Fruit fly (Drosophila melanogaster) whole organism, wandering third instar larva: ENCODE data around the gene CG10859.

Experiments
- Abd-B ChIP-seq: fragments of >200 bp; optimal IDR thresholded peaks from 2 replicates; lab custom pipeline; 2017; ENCODE audit warnings: missing biosample characterization, missing genetic modification characterization
- CG32264 ChIP-seq: fragments of 200-800 bp; sonication (Bioruptor generic); optimal IDR thresholded peaks from 2 replicates; lab custom pipeline; 2016; ENCODE audit warnings: missing biosample characterization, missing genetic modification characterization
- CG9705 ChIP-seq: fragments of 200-800 bp; sonication (Bioruptor generic); optimal IDR thresholded peaks from 2 replicates; lab custom pipeline; 2018; ENCODE audit warnings: missing biosample characterization, mild to moderate bottlenecking, missing genetic modification characterization
- CrebA ChIP-seq: fragments of 200-800 bp; sonication (Bioruptor generic); optimal IDR thresholded peaks from 2 replicates; lab custom pipeline; 2016; ENCODE audit warnings: missing biosample characterization, mild to moderate bottlenecking, missing genetic modification characterization, borderline replicate concordance
- Dfd ChIP-seq: fragments of >200 bp; optimal IDR thresholded peaks from 2 replicates; lab custom pipeline; 2017; ENCODE audit warnings: missing biosample characterization, missing genetic modification characterization
- Dif ChIP-seq: fragments of 200-275, 200-300 bp; sonication (Bioruptor generic); optimal IDR thresholded peaks from 2 replicates; lab custom pipeline; 2018; ENCODE audit warnings: missing biosample characterization, missing genetic modification characterization; ENCODE audit not compliant: partially characterized antibody
- HLH106 ChIP-seq: fragments of 200-800 bp; optimal IDR thresholded peaks from 3 replicates; lab custom pipeline; 2019; ENCODE audit warnings: missing biosample characterization, mild to moderate bottlenecking, missing genetic modification characterization, moderate library complexity
- Hnf4 ChIP-seq: fragments of 200-800 bp; sonication (Bioruptor generic); optimal IDR thresholded peaks from 2 replicates; lab custom pipeline; 2016; ENCODE audit warnings: missing biosample characterization, mild to moderate bottlenecking, missing genetic modification characterization
- Hr78 ChIP-seq: fragments of >200 bp; optimal IDR thresholded peaks from 2 replicates; lab custom pipeline; 2017; ENCODE audit warnings: missing biosample characterization, missing genetic modification characterization
- Hr83 ChIP-seq: fragments of 200-300 bp; sonication (Bioruptor generic); optimal IDR thresholded peaks from 2 replicates; lab custom pipeline; 2016; ENCODE audit warnings: missing biosample characterization, mild to moderate bottlenecking, missing genetic modification characterization, moderate library complexity; ENCODE audit not compliant: poor library complexity, severe bottlenecking
- Jra ChIP-seq: sonication (Bioruptor generic); optimal IDR thresholded peaks from 2 replicates; lab custom pipeline; 2016; ENCODE audit warnings: missing biosample characterization, missing genetic modification characterization
- Myc ChIP-seq: fragments of >200 bp; optimal IDR thresholded peaks from 2 replicates; lab custom pipeline; 2017
- N ChIP-seq: fragments of >200 bp; optimal IDR thresholded peaks from 2 replicates; lab custom pipeline; 2018; ENCODE audit warnings: missing biosample characterization, missing external identifiers, missing genetic modification characterization
- OdsH ChIP-seq: fragments of 200-800 bp; sonication (Bioruptor generic); optimal IDR thresholded peaks from 2 replicates; lab custom pipeline; 2016; ENCODE audit warnings: missing biosample characterization, mild to moderate bottlenecking, missing genetic modification characterization
- Sp1 ChIP-seq: fragments of 200-800 bp; sonication (Bioruptor generic); optimal IDR thresholded peaks from 3 replicates; lab custom pipeline; 2019; ENCODE audit warnings: missing biosample characterization, mild to moderate bottlenecking, missing genetic modification characterization, moderate library complexity
- Vsx2 ChIP-seq: fragments of 200-300, 225-300 bp; sonication (Bioruptor generic); optimal IDR thresholded peaks from 2 replicates; lab custom pipeline; 2018; ENCODE audit warnings: missing biosample characterization, missing genetic modification characterization; ENCODE audit not compliant: partially characterized antibody
- br ChIP-seq: fragments of 200-800 bp; sonication (Bioruptor generic); optimal IDR thresholded peaks from 2 replicates; lab custom pipeline; 2016; ENCODE audit warnings: missing biosample characterization, missing genetic modification characterization
- brk ChIP-seq: fragments of 200-800 bp; sonication (Bioruptor generic); optimal IDR thresholded peaks from 2 replicates; lab custom pipeline; 2016; ENCODE audit warnings: missing biosample characterization, mild to moderate bottlenecking, missing genetic modification characterization
- dl ChIP-seq, 2 experiments: fragments of 175-275, 200-275 bp in 1 of 2; fragments of 200-275 bp in 1 of 2; sonication (Bioruptor generic); optimal IDR thresholded peaks; lab custom pipeline; 2018; ENCODE audit warnings: mild to moderate bottlenecking in 2 of 2, missing biosample characterization in 2 of 2, missing genetic modification characterization in 2 of 2, moderate library complexity in 2 of 2; ENCODE audit not compliant: partially characterized antibody in 2 of 2, insufficient read depth in 1 of 2
- dmrt93B ChIP-seq: fragments of 200-800 bp; sonication (Bioruptor generic); optimal IDR thresholded peaks from 2 replicates; lab custom pipeline; 2018; ENCODE audit warnings: missing biosample characterization, mild to moderate bottlenecking, missing genetic modification characterization
- dsf ChIP-seq: sonication (Bioruptor generic); optimal IDR thresholded peaks from 2 replicates; lab custom pipeline; 2016; ENCODE audit warnings: missing biosample characterization, missing genetic modification characterization, borderline replicate concordance
- ey ChIP-seq: fragments of 200-800 bp; sonication (Bioruptor generic); optimal IDR thresholded peaks from 2 replicates; lab custom pipeline; 2016; ENCODE audit warnings: missing biosample characterization, missing genetic modification characterization
- foxo ChIP-seq, 2 experiments: fragments of 200-800 bp; sonication (Bioruptor generic); optimal IDR thresholded peaks; 2 replicates in 1 of 2; 3 replicates in 1 of 2; lab custom pipeline; 2016 to 2017; ENCODE audit warnings: missing biosample characterization in 2 of 2, missing genetic modification characterization in 2 of 2
- fru ChIP-seq: fragments of 200-800 bp; sonication (Bioruptor generic); optimal IDR thresholded peaks from 3 replicates; lab custom pipeline; 2016; ENCODE audit warnings: missing biosample characterization, mild to moderate bottlenecking, missing genetic modification characterization
- h ChIP-seq: fragments of 200-800 bp; sonication (Bioruptor generic); optimal IDR thresholded peaks from 3 replicates; lab custom pipeline; 2016; ENCODE audit warnings: missing biosample characterization, mild to moderate bottlenecking, missing genetic modification characterization
- pan ChIP-seq: fragments of >200 bp; optimal IDR thresholded peaks from 2 replicates; lab custom pipeline; 2017
- psq ChIP-seq: fragments of 200-800 bp; sonication (Bioruptor generic); optimal IDR thresholded peaks from 3 replicates; lab custom pipeline; 2017; ENCODE audit warnings: missing biosample characterization, mild to moderate bottlenecking, missing genetic modification characterization, moderate library complexity
- rgr ChIP-seq: fragments of 200-800 bp; sonication (Bioruptor generic); optimal IDR thresholded peaks from 3 replicates; lab custom pipeline; 2016; ENCODE audit warnings: missing biosample characterization, mild to moderate bottlenecking, missing genetic modification characterization
- sv ChIP-seq: fragments of 200-800 bp; sonication (Bioruptor generic); optimal IDR thresholded peaks from 3 replicates; lab custom pipeline; 2016; ENCODE audit warnings: missing biosample characterization, missing genetic modification characterization
- woc ChIP-seq: sonication (Bioruptor generic); optimal IDR thresholded peaks from 2 replicates; lab custom pipeline; 2016; ENCODE audit warnings: missing biosample characterization, mild to moderate bottlenecking, missing genetic modification characterization

Gene CG10859

dm6 chr2L:13436791-13437190 is 38.3 kb upstream of the CG10859 start (continued):
- no peak for TF ChIP-seq pan
- no peak for TF ChIP-seq Dfd
- TF ChIP-seq OdsH (GFP tag; lab: Kevin White, UChicago), result no peak
- no peak for TF ChIP-seq psq
- no peak for TF ChIP-seq Jra (GFP tag; lab: Kevin White, UChicago)
- TF ChIP-seq, all 38 proteins: peak for 4

- TF ChIP-seq CG32264 (no peak), N (GFP tag; lab: Kevin White, UChicago) (no peak), dsf (GFP tag; lab: Kevin White, UChicago) (no peak), CG9705 (GFP tag; lab: Kevin White, UChicago) (no peak), fru (GFP tag; lab: Kevin White, UChicago) (peak; percentile 28), sv (GFP tag; lab: Kevin White, UChicago) (no peak), Dfd (no peak), Abd-B (GFP tag; lab: Kevin White, UChicago) (no peak), br (no peak), CrebA (GFP tag; lab: Kevin White, UChicago) (peak; percentile 52), Sp1 (GFP tag; lab: Kevin White, UChicago) (no peak), Myc (lab: Kevin White, UChicago) (no peak), h (GFP tag; lab: Kevin White, UChicago) (peak; percentile 21), Hr83 (GFP tag; lab: Kevin White, UChicago) (no peak), Vsx2 (no peak), OdsH (GFP tag; lab: Kevin White, UChicago) (peak; percentile 7), Dif (GFP tag; lab: Kevin White, UChicago) (no peak), foxo (GFP tag; optimal IDR thresholded peaks at IDR 0.05; lab: Kevin White, UChicago) (peak in 1 of 2 experiments; percentile 13), woc (no peak), rgr (GFP tag; lab: Kevin White, UChicago) (no peak), ey (GFP tag; lab: Kevin White, UChicago) (no peak)
Observed at dm6 chr2L:13434795-13435634, 36.6 kb upstream of the CG10859 start, which contains the start of gene Tehao. Gene Tehao, plus strand, starts transcription at chr2L:13435622.

dm6 chr2L:13430919-13431502 is 32.5 kb upstream of the CG10859 start:
- no peak for TF ChIP-seq brk
- TF ChIP-seq Hnf4, result no peak
- TF ChIP-seq dl (GFP tag; optimal IDR thresholded peaks at IDR 0.05; lab: Kevin White, UChicago; ENCODE audit: insufficient read depth in 1 of 2, partially characterized antibody in 2 of 2), result no peak
- no peak for TF ChIP-seq Vsx2
- TF ChIP-seq Hr78, result no peak
- TF ChIP-seq dmrt93B (GFP tag; lab: Kevin White, UChicago), result no peak
- no peak for TF ChIP-seq Myc (lab: Kevin White, UChicago)
- TF ChIP-seq fru (GFP tag; lab: Kevin White, UChicago), result no peak
- TF ChIP-seq Jra (GFP tag; lab: Kevin White, UChicago), result no peak
- no peak for TF ChIP-seq Abd-B (GFP tag; lab: Kevin White, UChicago)
- no peak for TF ChIP-seq HLH106
- TF ChIP-seq Dfd, result no peak

dm6 chr2L:13414525-13415481 is 16.3 kb upstream of the CG10859 start, which contains the start of the genes CG16956, CG42784 and CG43850:
Gene CG16956, minus strand, starts transcription at chr2L:13414575.
Gene CG42784, plus strand, starts transcription at chr2L:13415431.
Gene CG43850, plus strand, starts transcription at chr2L:13415431.
- TF ChIP-seq Vsx2 (peak; percentile 7), psq (no peak), N (GFP tag; lab: Kevin White, UChicago) (no peak), dmrt93B (GFP tag; lab: Kevin White, UChicago) (no peak), ey (GFP tag; lab: Kevin White, UChicago) (no peak), Jra (GFP tag; lab: Kevin White, UChicago) (no peak)
